Fruit fly (Drosophila melanogaster) whole organism, prepupa: ENCODE data around the gene CG14005.

Experiments used
- Blimp-1 ChIP-seq: fragments of 200-800 bp; sonication (Bioruptor generic); optimal IDR thresholded peaks from 3 replicates; lab custom pipeline; 2017; ENCODE audit warnings: missing biosample characterization, missing genetic modification characterization, mild to moderate bottlenecking, moderate library complexity, missing genetic modification reagents
- CG10631 ChIP-seq: fragments of 200-800 bp; sonication (Bioruptor generic); optimal IDR thresholded peaks from 2 replicates; lab custom pipeline; 2016; ENCODE audit warnings: missing biosample characterization, missing genetic modification characterization
- CG10669 ChIP-seq: fragments of 200-800 bp; sonication (Bioruptor generic); optimal IDR thresholded peaks from 3 replicates; lab custom pipeline; 2018; ENCODE audit warnings: missing biosample characterization, mild to moderate bottlenecking, missing genetic modification characterization, moderate library complexity
- CG11294 ChIP-seq: fragments of 200-800 bp; sonication (Bioruptor generic); IDR thresholded peaks from 2 replicates; pipeline ENCODE4 v1.3.6; 2022; ENCODE audit warnings: missing biosample characterization, missing genetic modification characterization
- CG11762 ChIP-seq: fragments of 200-800 bp; sonication (Bioruptor generic); optimal IDR thresholded peaks from 3 replicates; lab custom pipeline; 2016; ENCODE audit warnings: missing biosample characterization, missing genetic modification characterization; ENCODE audit not compliant: insufficient read depth
- CG11902 ChIP-seq: fragments of 200-800 bp; sonication (Bioruptor generic); optimal IDR thresholded peaks from 3 replicates; lab custom pipeline; 2016; ENCODE audit warnings: missing biosample characterization, missing genetic modification characterization
- CG15336 ChIP-seq: fragments of 200-800 bp; sonication (Bioruptor generic); IDR thresholded peaks from 2 replicates; pipeline ENCODE4 v1.3.6; 2022; ENCODE audit warnings: missing biosample characterization, missing genetic modification characterization
- CG16779 ChIP-seq: fragments of 200-800 bp; sonication (Bioruptor generic); optimal IDR thresholded peaks from 3 replicates; lab custom pipeline; 2017; ENCODE audit warnings: missing biosample characterization, mild to moderate bottlenecking, missing genetic modification characterization
- CG3032 ChIP-seq: fragments of 200-800 bp; optimal IDR thresholded peaks from 2 replicates; lab custom pipeline; 2019; ENCODE audit warnings: missing biosample characterization, mild to moderate bottlenecking, missing genetic modification characterization, moderate library complexity
- CG31627 ChIP-seq: fragments of 200-800 bp; sonication (Bioruptor generic); optimal IDR thresholded peaks from 3 replicates; lab custom pipeline; 2016; ENCODE audit warnings: missing biosample characterization, missing genetic modification characterization
- CG32006 ChIP-seq: fragments of 200-800 bp; sonication (Bioruptor generic); optimal IDR thresholded peaks from 3 replicates; lab custom pipeline; 2017; ENCODE audit warnings: missing biosample characterization, mild to moderate bottlenecking, missing genetic modification characterization
- CG34406 ChIP-seq: fragments of 200-800 bp; sonication (Bioruptor generic); optimal IDR thresholded peaks from 3 replicates; lab custom pipeline; 2016; ENCODE audit warnings: missing biosample characterization, missing genetic modification characterization
- CG3919 ChIP-seq: fragments of 200-800 bp; sonication (Bioruptor generic); optimal IDR thresholded peaks from 3 replicates; lab custom pipeline; 2016; ENCODE audit warnings: missing biosample characterization, missing genetic modification characterization
- CG4318 ChIP-seq: fragments of 200-800 bp; sonication (Bioruptor generic); optimal IDR thresholded peaks from 3 replicates; lab custom pipeline; 2017; ENCODE audit warnings: missing biosample characterization, mild to moderate bottlenecking, missing genetic modification characterization
- CG6163 ChIP-seq: fragments of 200-800 bp; sonication (Bioruptor generic); IDR thresholded peaks from 3 replicates; pipeline ENCODE4 v1.3.6; 2022; ENCODE audit warnings: missing biosample characterization, missing genetic modification characterization
- CG6792 ChIP-seq: fragments of 200-800 bp; sonication (Bioruptor generic); optimal IDR thresholded peaks from 3 replicates; lab custom pipeline; 2016; ENCODE audit warnings: missing biosample characterization, missing genetic modification characterization
- CG6808 ChIP-seq: fragments of 200-800 bp; sonication (Bioruptor generic); optimal IDR thresholded peaks from 3 replicates; lab custom pipeline; 2017; ENCODE audit warnings: missing biosample characterization, missing genetic modification characterization, mild to moderate bottlenecking, moderate library complexity, missing genetic modification reagents
- CG6854 ChIP-seq: fragments of 200-800 bp; sonication (Bioruptor generic); optimal IDR thresholded peaks from 2 replicates; lab custom pipeline; 2017; ENCODE audit warnings: missing biosample characterization, mild to moderate bottlenecking, missing genetic modification characterization
- CG7368 ChIP-seq: fragments of 200-800 bp; sonication (Bioruptor generic); optimal IDR thresholded peaks from 3 replicates; lab custom pipeline; 2016; ENCODE audit warnings: missing biosample characterization, missing genetic modification characterization
- CG9139 ChIP-seq: fragments of 200-800 bp; sonication (Bioruptor generic); optimal IDR thresholded peaks from 3 replicates; lab custom pipeline; 2017; ENCODE audit warnings: missing biosample characterization, mild to moderate bottlenecking, missing genetic modification characterization
- Eip75B ChIP-seq: fragments of 200-800 bp; sonication (Bioruptor generic); optimal IDR thresholded peaks from 3 replicates; lab custom pipeline; 2016; ENCODE audit warnings: missing biosample characterization, missing genetic modification characterization
- Eip78C ChIP-seq: fragments of 200-800 bp; sonication (Bioruptor generic); peaks from one replicate; lab custom pipeline; 2016; ENCODE audit warnings: missing biosample characterization, missing genetic modification characterization
- Eip93F ChIP-seq: fragments of 200-800 bp; sonication (Bioruptor generic); optimal IDR thresholded peaks from 2 replicates; lab custom pipeline; 2016; ENCODE audit warnings: missing biosample characterization, mild to moderate bottlenecking, missing genetic modification characterization
- Ets96B ChIP-seq: fragments of 200-800 bp; optimal IDR thresholded peaks from 2 replicates; lab custom pipeline; 2019; ENCODE audit warnings: missing biosample characterization, mild to moderate bottlenecking, missing genetic modification characterization, moderate library complexity
- Gug ChIP-seq: fragments of 200-800 bp; sonication (Bioruptor generic); IDR thresholded peaks from 2 replicates; pipeline ENCODE4 v1.3.6; 2022; ENCODE audit warnings: missing biosample characterization, missing genetic modification characterization
- Hr4 ChIP-seq: fragments of 200-800 bp; sonication (Bioruptor generic); optimal IDR thresholded peaks from 3 replicates; lab custom pipeline; 2016; ENCODE audit warnings: missing biosample characterization, missing genetic modification characterization
- Met ChIP-seq: fragments of 200-800 bp; sonication (Bioruptor generic); optimal IDR thresholded peaks from 3 replicates; lab custom pipeline; 2016; ENCODE audit warnings: missing biosample characterization, missing genetic modification characterization
- OdsH ChIP-seq: fragments of 200-800 bp; sonication (Bioruptor generic); optimal IDR thresholded peaks from 3 replicates; lab custom pipeline; 2016; ENCODE audit warnings: missing biosample characterization, missing genetic modification characterization
- Sox102F ChIP-seq: fragments of 200-800 bp; sonication (Bioruptor generic); optimal IDR thresholded peaks from 2 replicates; lab custom pipeline; 2016; ENCODE audit warnings: missing biosample characterization, mild to moderate bottlenecking, missing genetic modification characterization
- Sox15 ChIP-seq: fragments of 200-800 bp; sonication (Bioruptor generic); optimal IDR thresholded peaks from 3 replicates; lab custom pipeline; 2016; ENCODE audit warnings: missing biosample characterization, missing genetic modification characterization
- cyc ChIP-seq: fragments of 200-800 bp; sonication (Bioruptor generic); optimal IDR thresholded peaks from 3 replicates; lab custom pipeline; 2016; ENCODE audit warnings: missing biosample characterization, missing genetic modification characterization
- eg ChIP-seq: fragments of 200-800 bp; sonication (Bioruptor generic); IDR thresholded peaks from 3 replicates; pipeline ENCODE4 v1.3.6; 2022; ENCODE audit warnings: missing biosample characterization, missing genetic modification characterization
- fd59A ChIP-seq: fragments of 200-800 bp; sonication (Bioruptor generic); optimal IDR thresholded peaks from 2 replicates; lab custom pipeline; 2017; ENCODE audit warnings: missing biosample characterization, mild to moderate bottlenecking, missing genetic modification characterization, missing genetic modification reagents
- fkh ChIP-seq: fragments of 200-800 bp; sonication (Bioruptor generic); optimal IDR thresholded peaks from 3 replicates; lab custom pipeline; 2017; ENCODE audit warnings: missing biosample characterization, mild to moderate bottlenecking, missing genetic modification characterization, moderate library complexity
- net ChIP-seq: fragments of 200-800 bp; sonication (Bioruptor generic); optimal IDR thresholded peaks from 3 replicates; lab custom pipeline; 2016; ENCODE audit warnings: missing biosample characterization, missing genetic modification characterization
- spab ChIP-seq: fragments of 200-800 bp; sonication (Bioruptor generic); optimal IDR thresholded peaks from 2 replicates; lab custom pipeline; 2017; ENCODE audit warnings: missing biosample characterization, mild to moderate bottlenecking, missing genetic modification characterization, missing genetic modification reagents
- ss ChIP-seq, 2 experiments: fragments of 200-800 bp; sonication (Bioruptor generic); optimal IDR thresholded peaks; 2 replicates in 1 of 2; 3 replicates in 1 of 2; lab custom pipeline; 2017 to 2018; ENCODE audit warnings: mild to moderate bottlenecking in 2 of 2, missing biosample characterization in 2 of 2, missing genetic modification characterization in 2 of 2, moderate library complexity in 1 of 2
- svp ChIP-seq: fragments of 200-800 bp; sonication (Bioruptor generic); peaks from one replicate; lab custom pipeline; 2016; ENCODE audit warnings: missing biosample characterization, missing genetic modification characterization
- topi ChIP-seq: fragments of 200-800 bp; sonication (Bioruptor generic); optimal IDR thresholded peaks from 3 replicates; lab custom pipeline; 2016; ENCODE audit warnings: missing biosample characterization, missing genetic modification characterization
- vri ChIP-seq: fragments of 200-800 bp; sonication (Bioruptor generic); optimal IDR thresholded peaks from 3 replicates; lab custom pipeline; 2016; ENCODE audit warnings: missing biosample characterization, mild to moderate bottlenecking, missing genetic modification characterization

The CG14005 gene

dm6 chr2L:5795192-5795591 lies 6.6 kb downstream of the CG14005 start:
- no peak for TF ChIP-seq CG6854
- no peak for TF ChIP-seq svp (GFP tag; lab: Kevin White, UChicago)
- no peak for TF ChIP-seq Ets96B (tag; lab: Kevin White, UChicago)
- no peak for TF ChIP-seq CG11762 (GFP tag; lab: Kevin White, UChicago)
- no peak for TF ChIP-seq vri (GFP tag; lab: Kevin White, UChicago)
- TF ChIP-seq CG11294 (GFP tag; lab: Robert Waterston, UW), result no peak
- TF ChIP-seq CG10631 (GFP tag; lab: Kevin White, UChicago), result peak; percentile 17
- TF ChIP-seq CG6163, result peak; percentile 55; the same call in 2 of the 3 replicates
- TF ChIP-seq ss (GFP tag; optimal IDR thresholded peaks at IDR 0.05; lab: Kevin White, UChicago), result no peak
- no peak for TF ChIP-seq cyc (GFP tag; lab: Kevin White, UChicago)
- no peak for TF ChIP-seq fkh (GFP tag; lab: Kevin White, UChicago)
- TF ChIP-seq Hr4 (GFP tag; lab: Kevin White, UChicago), result peak; percentile 17
- TF ChIP-seq CG31627 (GFP tag; lab: Kevin White, UChicago), result no peak
- no peak for TF ChIP-seq Sox15
- TF ChIP-seq fd59A (GFP tag; lab: Kevin White, UChicago), result no peak
- no peak for TF ChIP-seq CG11902 (GFP tag; lab: Kevin White, UChicago)
- no peak for TF ChIP-seq Eip75B
- TF ChIP-seq CG32006 (GFP tag; lab: Kevin White, UChicago), result peak; percentile 49
- TF ChIP-seq CG9139 (GFP tag; lab: Kevin White, UChicago), result no peak
- TF ChIP-seq OdsH (GFP tag; lab: Kevin White, UChicago), result no peak
- TF ChIP-seq CG7368 (GFP tag; lab: Kevin White, UChicago), result no peak
- TF ChIP-seq Sox102F (GFP tag; lab: Kevin White, UChicago), result no peak
- TF ChIP-seq CG34406 (GFP tag; lab: Kevin White, UChicago), result no peak
- peak; percentile 44; the same call in 1 of the 3 replicates for TF ChIP-seq eg (GFP tag; lab: Robert Waterston, UW)
- TF ChIP-seq CG6808 (GFP tag; lab: Kevin White, UChicago), result no peak
- TF ChIP-seq Eip78C (GFP tag; lab: Kevin White, UChicago), result peak; percentile 4
- no peak for TF ChIP-seq CG6792
- TF ChIP-seq CG16779, result no peak
- TF ChIP-seq CG15336 (GFP tag; lab: Robert Waterston, UW), result peak; percentile 53

- TF ChIP-seq CG11294 (GFP tag; lab: Robert Waterston, UW), result no peak
- TF ChIP-seq, all 60 proteins: peak for 0
Measured at dm6 chr2L:5793098-5793497, 8.7 kb downstream of the CG14005 start.

DNA sequence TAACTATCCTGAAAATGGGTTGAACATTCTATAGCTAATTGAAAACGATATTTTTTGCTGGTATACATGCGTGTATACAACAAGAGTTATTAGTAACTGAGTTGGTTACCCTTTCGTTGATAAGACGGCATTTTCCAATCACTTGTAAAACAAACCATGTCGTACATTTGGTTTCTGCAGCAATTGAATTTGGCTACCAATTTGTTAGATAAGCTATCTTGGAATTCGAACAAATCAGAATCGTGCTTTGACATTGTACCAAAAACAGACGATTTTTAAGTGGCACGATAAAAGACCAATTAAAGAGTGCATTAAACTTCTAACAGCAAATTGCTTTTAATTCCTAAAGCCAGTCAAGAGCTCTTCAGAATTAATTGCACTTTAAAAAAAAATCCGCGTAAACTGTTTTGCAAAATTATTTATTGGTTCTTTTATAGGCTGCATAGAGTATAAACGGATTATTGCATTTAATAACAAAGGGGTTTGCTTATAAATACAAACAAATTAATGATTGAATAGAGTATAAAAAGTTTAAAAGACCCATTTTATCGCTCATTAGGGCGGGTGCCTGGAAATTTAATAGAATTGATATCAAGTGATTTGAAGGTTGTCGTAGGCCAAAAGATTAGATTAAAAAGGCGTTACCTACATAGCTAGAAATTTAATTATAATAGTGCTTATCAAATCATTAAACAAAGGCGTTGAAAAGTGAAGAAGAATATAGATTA lies 10.8 kb downstream of the CG14005 start:
- TF ChIP-seq vri (GFP tag; lab: Kevin White, UChicago) (no peak), Hr4 (GFP tag; lab: Kevin White, UChicago) (no peak), Met (GFP tag; lab: Kevin White, UChicago) (no peak), CG6854 (no peak), CG11902 (GFP tag; lab: Kevin White, UChicago) (no peak), Eip93F (no peak), CG3032 (no peak), CG6808 (GFP tag; lab: Kevin White, UChicago) (no peak), CG11762 (GFP tag; lab: Kevin White, UChicago) (no peak), spab (GFP tag; lab: Kevin White, UChicago) (no peak)

dm6 chr2L:5789268-5789667 lies 12.5 kb downstream of the CG14005 start:
- TF ChIP-seq Hr4 (GFP tag; lab: Kevin White, UChicago) (no peak), CG3919 (no peak), CG6808 (GFP tag; lab: Kevin White, UChicago) (no peak), CG10669 (no peak), CG34406 (GFP tag; lab: Kevin White, UChicago) (no peak), CG3032 (no peak), CG7368 (GFP tag; lab: Kevin White, UChicago) (no peak), CG15336 (GFP tag; lab: Robert Waterston, UW) (no peak), Blimp-1 (GFP tag; lab: Kevin White, UChicago) (no peak), net (GFP tag; lab: Kevin White, UChicago) (no peak), CG4318 (GFP tag; lab: Kevin White, UChicago) (no peak), Ets96B (tag; lab: Kevin White, UChicago) (no peak), Gug (GFP tag; lab: Robert Waterston, UW) (no peak), topi (no peak)
